Fruit fly (Drosophila melanogaster): Measurements from ENCODE around the gene Dnaaf5.

DNA sequence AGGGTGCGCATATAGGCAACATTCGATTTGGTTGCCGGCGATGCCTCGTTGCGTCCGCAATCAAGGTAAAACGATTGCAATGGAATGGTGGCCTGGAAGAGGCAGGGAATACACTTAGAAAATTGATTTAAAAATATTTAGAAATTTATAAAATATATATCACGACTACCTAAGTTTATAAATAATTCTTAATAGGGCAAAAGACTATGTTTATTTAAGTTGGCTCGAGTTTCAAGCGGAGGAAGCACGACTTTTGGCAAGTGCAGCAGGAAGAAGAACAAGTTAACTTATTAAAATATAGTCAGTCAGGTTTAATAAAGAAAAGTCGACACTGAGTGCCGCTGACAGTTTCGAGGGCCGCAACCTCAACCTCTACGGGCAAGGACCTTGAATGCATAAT, 48.8 kb upstream of the Dnaaf5 start:
- no peak for TF ChIP-seq Aef1 (GFP tag; IDR thresholded peaks at IDR 0.05)
- TF ChIP-seq Dek (tag; optimal IDR thresholded peaks at IDR 0.05), result no peak
- no peak for TF ChIP-seq p53 (GFP tag; optimal IDR thresholded peaks at IDR 0.05)
- TF ChIP-seq sisA (GFP tag; IDR thresholded peaks at IDR 0.05), result no peak
- no peak for TF ChIP-seq ewg (GFP tag; optimal IDR thresholded peaks at IDR 0.05)
